Worm (Caenorhabditis elegans) whole organism, L4 larva: ENCODE results near the gene asm-3.
A peak's percentile ranks its signal among the peaks of the same experiment; 100 is the strongest.

ENCODE experiments used
- F49E8.2 ChIP-seq: sonication (generic microtip); optimal IDR thresholded peaks from 2 replicates; lab custom pipeline; 2016; ENCODE audit warnings: missing compliant biosample characterization, mild to moderate bottlenecking, missing genetic modification characterization, borderline replicate concordance
- R02D3.7 ChIP-seq: fragments of 150-350 bp; sonication (generic microtip); optimal IDR thresholded peaks from 3 replicates; lab custom pipeline; 2014; ENCODE audit warnings: missing biosample characterization, missing genetic modification characterization
- Y105C5A.15 ChIP-seq: fragments of 200-800 bp; sonication (Bioruptor generic); IDR thresholded peaks from 2 replicates; pipeline ENCODE4 v1.3.6; 2022; ENCODE audit warnings: missing genetic modification characterization, missing compliant biosample characterization
- Y48G9A.11 ChIP-seq: fragments of 200-800 bp; sonication (Bioruptor generic); IDR thresholded peaks from 2 replicates; pipeline ENCODE4 v1.3.6; 2022; ENCODE audit warnings: missing genetic modification reagents, missing genetic modification characterization, missing compliant biosample characterization
- ZK546.5 ChIP-seq, 2 experiments: sonication (generic microtip); optimal IDR thresholded peaks; 2 replicates each; lab custom pipeline; 2017; ENCODE audit warnings: missing biosample characterization in 2 of 2, missing genetic modification characterization in 2 of 2
- aha-1 ChIP-seq: fragments of 150-350 bp; peaks from one replicate; lab custom pipeline; 2014; ENCODE audit warnings: missing biosample characterization, missing genetic modification characterization
- arid-1 ChIP-seq: fragments of 200-800 bp; sonication (Bioruptor generic); conservative IDR thresholded peaks from 2 replicates; pipeline ENCODE4 v1.3.6; 2022; ENCODE audit warnings: missing genetic modification reagents, missing genetic modification characterization, missing compliant biosample characterization
- attf-4 ChIP-seq: sonication (generic microtip); optimal IDR thresholded peaks from 3 replicates; lab custom pipeline; 2017; ENCODE audit warnings: missing biosample characterization, missing genetic modification characterization
- ceh-32 ChIP-seq: sonication (generic microtip); optimal IDR thresholded peaks from 2 replicates; lab custom pipeline; 2016; ENCODE audit warnings: mild to moderate bottlenecking, missing genetic modification characterization, missing compliant biosample characterization; ENCODE audit not compliant: poor library complexity
- ceh-44 ChIP-seq: fragments of 200-800 bp; sonication (Bioruptor generic); IDR thresholded peaks from 2 replicates; pipeline ENCODE4 v1.3.6; 2022; ENCODE audit warnings: missing genetic modification reagents, missing genetic modification characterization, missing compliant biosample characterization
- ceh-62 ChIP-seq: sonication (generic microtip); optimal IDR thresholded peaks from 2 replicates; lab custom pipeline; 2017; ENCODE audit warnings: missing biosample characterization, missing genetic modification characterization
- daf-16 ChIP-seq, 3 experiments: sonication (generic microtip); optimal IDR thresholded peaks; 2 replicates each; lab custom pipeline; 2016 to 2017; ENCODE audit warnings: missing genetic modification characterization in 3 of 3, missing genetic modification reagents in 3 of 3, mild to moderate bottlenecking in 2 of 3, missing compliant biosample characterization in 2 of 3, missing biosample characterization in 1 of 3, moderate library complexity in 1 of 3
- daf-8 ChIP-seq: fragments of 200-800 bp; sonication (Bioruptor generic); IDR thresholded peaks from 2 replicates; pipeline ENCODE4 v1.3.6; 2022; ENCODE audit warnings: missing genetic modification characterization, missing compliant biosample characterization
- dmd-6 ChIP-seq: fragments of 200-800 bp; sonication (Bioruptor generic); IDR thresholded peaks from 2 replicates; pipeline ENCODE4 v1.3.6; 2022; ENCODE audit warnings: missing genetic modification reagents, missing genetic modification characterization, missing compliant biosample characterization
- dpl-1 ChIP-seq: fragments of 150-350 bp; optimal IDR thresholded peaks from 2 replicates; lab custom pipeline; 2014; ENCODE audit warnings: missing biosample characterization, missing genetic modification reagents, missing genetic modification characterization
- duxl-1 ChIP-seq: sonication (generic microtip); optimal IDR thresholded peaks from 2 replicates; lab custom pipeline; 2016; ENCODE audit warnings: mild to moderate bottlenecking, missing genetic modification characterization, moderate library complexity, missing compliant biosample characterization; ENCODE audit not compliant: poor library complexity
- dve-1 ChIP-seq: sonication (generic microtip); optimal IDR thresholded peaks from 2 replicates; lab custom pipeline; 2017; ENCODE audit warnings: antibody characterized with exemption, mild to moderate bottlenecking, missing genetic modification characterization, missing compliant biosample characterization; ENCODE audit not compliant: insufficient read depth
- egl-43 ChIP-seq: fragments of 200-800 bp; sonication (Bioruptor generic); IDR thresholded peaks from 2 replicates; pipeline ENCODE4 v1.3.6; 2022; ENCODE audit warnings: missing genetic modification reagents, missing genetic modification characterization, missing compliant biosample characterization
- fos-1 ChIP-seq: fragments of 150-350 bp; optimal IDR thresholded peaks from 2 replicates; lab custom pipeline; 2014; ENCODE audit warnings: missing biosample characterization, missing genetic modification characterization
- hif-1 ChIP-seq, 2 experiments: sonication (generic microtip); optimal IDR thresholded peaks; 2 replicates each; lab custom pipeline; 2016 to 2017; ENCODE audit warnings: missing compliant biosample characterization in 2 of 2, missing genetic modification characterization in 2 of 2, missing genetic modification reagents in 2 of 2, missing genotype in 2 of 2, mild to moderate bottlenecking in 1 of 2
- hlh-11 ChIP-seq: fragments of 200-800 bp; sonication (Bioruptor generic); optimal IDR thresholded peaks from 2 replicates; lab custom pipeline; 2018; ENCODE audit warnings: mild to moderate bottlenecking, missing genetic modification characterization, missing compliant biosample characterization
- hmg-1.1 ChIP-seq: fragments of 200-800 bp; sonication (Bioruptor generic); IDR thresholded peaks from 2 replicates; pipeline ENCODE4 v1.3.6; 2022; ENCODE audit warnings: missing genetic modification reagents, missing genetic modification characterization, missing compliant biosample characterization
- jun-1 ChIP-seq: fragments of 150-350 bp; optimal IDR thresholded peaks from 2 replicates; lab custom pipeline; 2014; ENCODE audit warnings: missing biosample characterization, missing genetic modification reagents, missing genetic modification characterization
- lin-13 ChIP-seq: fragments of 150-350 bp; optimal IDR thresholded peaks from 2 replicates; lab custom pipeline; 2014; ENCODE audit warnings: missing biosample characterization, missing genetic modification reagents, missing genetic modification characterization
- lin-15B ChIP-seq: fragments of 150-350 bp; sonication (generic microtip); optimal IDR thresholded peaks from 3 replicates; lab custom pipeline; 2014; ENCODE audit warnings: missing biosample characterization, missing genetic modification characterization
- lin-38 ChIP-seq: fragments of 200-800 bp; sonication (Bioruptor generic); IDR thresholded peaks from 2 replicates; pipeline ENCODE4 v1.3.6; 2022; ENCODE audit warnings: missing genetic modification reagents, missing genetic modification characterization, missing compliant biosample characterization
- lin-39 ChIP-seq: fragments of 150-350 bp; optimal IDR thresholded peaks from 2 replicates; lab custom pipeline; 2014; ENCODE audit warnings: missing biosample characterization, missing genetic modification reagents, missing genetic modification characterization
- lir-3 ChIP-seq: sonication (generic microtip); optimal IDR thresholded peaks from 2 replicates; lab custom pipeline; 2016; ENCODE audit warnings: mild to moderate bottlenecking, missing genetic modification characterization, missing compliant biosample characterization
- madf-5 ChIP-seq, 2 experiments: fragments of 200-800 bp; sonication (Bioruptor generic); IDR thresholded peaks; 2 replicates each; pipeline ENCODE4 v1.3.6; 2022; ENCODE audit warnings: missing compliant biosample characterization in 2 of 2, missing genetic modification characterization in 2 of 2
- mes-2 ChIP-seq: sonication (generic microtip); optimal IDR thresholded peaks from 2 replicates; lab custom pipeline; 2016; ENCODE audit warnings: missing genotype, mild to moderate bottlenecking, missing genetic modification characterization, missing compliant biosample characterization; ENCODE audit not compliant: poor library complexity, severe bottlenecking
- nhr-237 ChIP-seq: sonication (generic microtip); optimal IDR thresholded peaks from 2 replicates; lab custom pipeline; 2017; ENCODE audit warnings: missing biosample characterization, missing genetic modification characterization
- nhr-28 ChIP-seq: fragments of 150-350 bp; optimal IDR thresholded peaks from 2 replicates; lab custom pipeline; 2014; ENCODE audit warnings: missing biosample characterization, missing genetic modification characterization
- nhr-41 ChIP-seq: fragments of 200-800 bp; sonication (Bioruptor generic); IDR thresholded peaks from 2 replicates; pipeline ENCODE4 v1.3.6; 2022; ENCODE audit warnings: missing genetic modification reagents, missing genetic modification characterization, missing compliant biosample characterization
- nhr-6 ChIP-seq: fragments of 150-350 bp; optimal IDR thresholded peaks from 2 replicates; lab custom pipeline; 2014; ENCODE audit warnings: missing biosample characterization, missing genetic modification characterization
- nhr-77 ChIP-seq: fragments of 150-350 bp; optimal IDR thresholded peaks from 2 replicates; lab custom pipeline; 2014; ENCODE audit warnings: missing biosample characterization, missing genetic modification characterization
- php-3 ChIP-seq: fragments of 200-800 bp; sonication (Bioruptor generic); IDR thresholded peaks from 2 replicates; pipeline ENCODE4 v1.3.6; 2022; ENCODE audit warnings: missing genetic modification reagents, missing genetic modification characterization, missing compliant biosample characterization
- pqm-1 ChIP-seq: sonication (generic microtip); optimal IDR thresholded peaks from 2 replicates; lab custom pipeline; 2017; ENCODE audit warnings: missing biosample characterization, missing genetic modification characterization
- rbr-2 ChIP-seq: sonication (generic microtip); optimal IDR thresholded peaks from 2 replicates; lab custom pipeline; 2016; ENCODE audit warnings: missing genotype, missing genetic modification characterization, missing compliant biosample characterization
- set-16 ChIP-seq: fragments of 200-800 bp; sonication (Bioruptor generic); IDR thresholded peaks from 2 replicates; pipeline ENCODE4 v1.3.6; 2022; ENCODE audit warnings: missing genetic modification reagents, missing genetic modification characterization, missing compliant biosample characterization
- skn-1 ChIP-seq: fragments of 150-350 bp; optimal IDR thresholded peaks from 2 replicates; lab custom pipeline; 2014; ENCODE audit warnings: missing biosample characterization, missing genetic modification characterization
- spr-1 ChIP-seq: sonication (generic microtip); optimal IDR thresholded peaks from 2 replicates; lab custom pipeline; 2016; ENCODE audit warnings: mild to moderate bottlenecking, missing genetic modification characterization, missing compliant biosample characterization
- tag-97 ChIP-seq: fragments of 200-800 bp; sonication (Bioruptor generic); IDR thresholded peaks from 2 replicates; pipeline ENCODE4 v1.3.6; 2022; ENCODE audit warnings: missing genetic modification characterization, missing compliant biosample characterization
- tra-1 ChIP-seq: fragments of 200-800 bp; sonication (Bioruptor generic); IDR thresholded peaks from 2 replicates; pipeline ENCODE4 v1.3.6; 2022; ENCODE audit warnings: missing genetic modification reagents, missing genetic modification characterization, missing compliant biosample characterization
- unc-62 ChIP-seq, 3 experiments: fragments of 150-350 bp in 1 of 3; sonication (generic microtip); optimal IDR thresholded peaks in 2 of 3; peaks in 1 of 3; 1 replicate in 1 of 3; 2 replicates in 2 of 3; lab custom pipeline; 2014 to 2017; ENCODE audit warnings: missing biosample characterization in 3 of 3, missing genetic modification characterization in 3 of 3, missing genetic modification reagents in 3 of 3, missing genotype in 1 of 3
- zfp-2 ChIP-seq: sonication (generic microtip); optimal IDR thresholded peaks from 2 replicates; lab custom pipeline; 2016; ENCODE audit warnings: mild to moderate bottlenecking, missing genetic modification characterization, missing compliant biosample characterization
- zfp-3 ChIP-seq: fragments of 200-800 bp; sonication (Bioruptor generic); conservative IDR thresholded peaks from 2 replicates; pipeline ENCODE4 v1.3.6; 2022; ENCODE audit warnings: missing genetic modification reagents, missing genetic modification characterization, missing compliant biosample characterization
- zip-11 ChIP-seq: fragments of 200-800 bp; sonication (Bioruptor generic); IDR thresholded peaks from 2 replicates; pipeline ENCODE4 v1.3.6; 2022; ENCODE audit warnings: missing genetic modification characterization, missing compliant biosample characterization
- ztf-7 ChIP-seq: fragments of 150-350 bp; optimal IDR thresholded peaks from 2 replicates; lab custom pipeline; 2014; ENCODE audit warnings: missing biosample characterization, missing genetic modification characterization

The asm-3 gene

DNA sequence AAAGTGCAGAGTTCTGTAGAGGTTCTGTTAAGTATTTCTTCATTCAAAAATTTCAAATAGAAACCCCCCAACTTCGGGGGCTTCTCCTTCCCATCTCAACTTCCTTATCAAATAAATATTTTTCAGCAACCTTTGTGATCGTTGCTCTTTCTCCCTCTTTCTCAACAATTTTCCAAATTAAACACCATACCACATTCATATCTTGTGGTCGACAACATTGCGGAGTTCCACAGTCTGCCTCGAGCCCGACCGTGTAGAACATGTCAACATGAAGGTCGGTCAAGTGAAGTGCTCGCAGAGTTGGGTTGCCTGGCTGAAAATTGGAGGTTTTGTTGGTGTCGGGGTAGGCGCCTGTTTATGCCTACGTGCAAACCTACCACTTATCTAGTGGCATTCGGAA, 1.0 kb downstream of the asm-3 start:
- TF ChIP-seq daf-16 (GFP tag; optimal IDR thresholded peaks at IDR 0.05; lab: Kevin White, UChicago): no peak
- TF ChIP-seq daf-16 (tag; optimal IDR thresholded peaks at IDR 0.05; lab: Kevin White, UChicago): peak; percentile 63
- no peak for TF ChIP-seq lin-15B (tag; lab: Kevin White, UChicago)
- TF ChIP-seq arid-1 (GFP tag; lab: Robert Waterston, UW): no peak
- TF ChIP-seq dpl-1 (GFP tag; lab: Kevin White, UChicago): no peak
- no peak for TF ChIP-seq zip-11 (GFP tag; lab: Robert Waterston, UW)
- TF ChIP-seq hlh-11 (tag; lab: Kevin White, UChicago): no peak
- no peak for TF ChIP-seq nhr-237 (tag; lab: Kevin White, UChicago)
- TF ChIP-seq attf-4 (tag; lab: Kevin White, UChicago): no peak
- peak; percentile 4 for TF ChIP-seq nhr-28 (tag; lab: Kevin White, UChicago)
- TF ChIP-seq dmd-6 (GFP tag; lab: Robert Waterston, UW): peak; percentile 16; the same call in 1 of the 2 replicates
- TF ChIP-seq, all 104 proteins: peak for 3

DNA sequence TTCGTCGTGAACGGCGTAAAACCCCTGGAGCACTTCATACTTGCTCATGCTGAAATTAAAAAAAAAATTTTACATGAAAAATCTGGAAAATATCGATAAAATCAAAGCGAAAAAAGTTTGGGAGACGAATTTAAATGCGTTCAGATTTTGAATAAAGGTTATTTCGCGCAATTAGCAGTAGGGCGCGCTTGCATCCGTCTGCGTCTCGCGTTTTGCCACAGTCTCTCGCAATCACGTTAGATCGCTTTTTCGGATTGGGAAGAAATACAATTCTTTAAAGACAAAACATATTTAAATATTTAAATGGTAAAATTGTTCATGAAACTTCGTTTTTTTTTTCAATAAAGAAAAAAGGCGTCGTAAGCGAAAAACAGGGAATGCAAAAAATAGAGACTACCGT, 4.2 kb downstream of the asm-3 start, which contains the start of gene pig-1:
Gene pig-1 (minus strand): TSS at position 49 of the 400 bp plus-strand sequence.
- TF ChIP-seq R02D3.7 (tag; lab: Kevin White, UChicago): no peak
- no peak for TF ChIP-seq nhr-41 (GFP tag; lab: Robert Waterston, UW)
- no peak for TF ChIP-seq tra-1 (GFP tag; lab: Robert Waterston, UW)
- no peak for TF ChIP-seq attf-4 (tag; lab: Kevin White, UChicago)
- no peak for TF ChIP-seq egl-43 (GFP tag; lab: Robert Waterston, UW)
- no peak for TF ChIP-seq spr-1 (tag; lab: Kevin White, UChicago)
- TF ChIP-seq skn-1: no peak
- TF ChIP-seq unc-62 (GFP tag; optimal IDR thresholded peaks at IDR 0.05 in 1 of 2; lab: Kevin White, UChicago): no peak
- no peak for TF ChIP-seq unc-62 (tag; optimal IDR thresholded peaks at IDR 0.05; lab: Kevin White, UChicago)
- no peak for TF ChIP-seq dve-1 (tag; lab: Kevin White, UChicago)
- TF ChIP-seq nhr-77: no peak
- TF ChIP-seq zfp-2 (tag; lab: Kevin White, UChicago): no peak
- TF ChIP-seq lin-38 (GFP tag; lab: Robert Waterston, UW): peak; percentile 98
- no peak for TF ChIP-seq F49E8.2 (tag; lab: Kevin White, UChicago)
- no peak for TF ChIP-seq ztf-7 (tag; lab: Kevin White, UChicago)
- TF ChIP-seq Y105C5A.15: no peak
- peak; percentile 23 for TF ChIP-seq nhr-28 (tag; lab: Kevin White, UChicago)
- TF ChIP-seq rbr-2 (tag; lab: Kevin White, UChicago): peak; percentile 29
- no peak for TF ChIP-seq php-3 (GFP tag; lab: Robert Waterston, UW)
- TF ChIP-seq nhr-6 (tag; lab: Kevin White, UChicago): peak; percentile 50
- no peak for TF ChIP-seq nhr-237 (tag; lab: Kevin White, UChicago)
- 0 out of 2 replicates have a peak, but pooled peaks have one; percentile 19 for TF ChIP-seq Y48G9A.11 (GFP tag; lab: Robert Waterston, UW)
- TF ChIP-seq arid-1 (GFP tag; lab: Robert Waterston, UW): no peak
- no peak for TF ChIP-seq lin-39 (tag; lab: Kevin White, UChicago)
- TF ChIP-seq mes-2 (tag; lab: Kevin White, UChicago): peak; percentile 87
- TF ChIP-seq ceh-62 (tag; lab: Kevin White, UChicago): no peak
- TF ChIP-seq set-16 (GFP tag; lab: Robert Waterston, UW): no peak
- no peak for TF ChIP-seq jun-1 (tag; lab: Kevin White, UChicago)
- no peak for TF ChIP-seq duxl-1 (tag; lab: Kevin White, UChicago)
- TF ChIP-seq daf-8 (GFP tag; lab: Robert Waterston, UW): no peak
- peak; percentile 87 for TF ChIP-seq aha-1 (tag; lab: Kevin White, UChicago)
- peak; percentile 90 for TF ChIP-seq dpl-1 (GFP tag; lab: Kevin White, UChicago)
- TF ChIP-seq lir-3 (tag; lab: Kevin White, UChicago): no peak
- peak; percentile 53 for TF ChIP-seq hmg-1.1 (GFP tag; lab: Robert Waterston, UW)
- no peak for TF ChIP-seq fos-1
- TF ChIP-seq ceh-32 (tag; lab: Kevin White, UChicago): no peak
- TF ChIP-seq zip-11 (GFP tag; lab: Robert Waterston, UW): no peak
- no peak for TF ChIP-seq hif-1 (tag; optimal IDR thresholded peaks at IDR 0.05; lab: Kevin White, UChicago)
- peak; percentile 2 for TF ChIP-seq lin-13
- TF ChIP-seq madf-5 (GFP tag; IDR thresholded peaks at IDR 0.05; lab: Robert Waterston, UW): no peak
- no peak for TF ChIP-seq zfp-3
- TF ChIP-seq pqm-1: no peak
- no peak for TF ChIP-seq ZK546.5 (tag; optimal IDR thresholded peaks at IDR 0.05; lab: Kevin White, UChicago)
- TF ChIP-seq tag-97 (GFP tag; lab: Robert Waterston, UW): no peak
- no peak for TF ChIP-seq ceh-44 (GFP tag; lab: Robert Waterston, UW)
